Worm (Caenorhabditis elegans) whole organism, L3 larva: ENCODE results near the gene gly-8.

Experiments used
- R02D3.7 ChIP-seq: fragments of 150-350 bp; optimal IDR thresholded peaks from 2 replicates; lab custom pipeline; 2014; ENCODE audit warnings: missing biosample characterization, missing genetic modification characterization
- ama-1 ChIP-seq: fragments of 150-350 bp; optimal IDR thresholded peaks from 2 replicates; lab custom pipeline; 2018
- ceh-16 ChIP-seq: sonication (generic microtip); optimal IDR thresholded peaks from 2 replicates; lab custom pipeline; 2017; ENCODE audit warnings: missing biosample characterization, missing genetic modification characterization
- ceh-28 ChIP-seq: fragments of 150-350 bp; optimal IDR thresholded peaks from 2 replicates; lab custom pipeline; 2014; ENCODE audit warnings: missing biosample characterization, missing genetic modification reagents, missing genetic modification characterization
- ceh-9 ChIP-seq: sonication (generic microtip); optimal IDR thresholded peaks from 2 replicates; lab custom pipeline; 2018; ENCODE audit warnings: missing biosample characterization, missing genetic modification characterization
- egl-27 ChIP-seq: sonication (generic microtip); optimal IDR thresholded peaks from 4 replicates; lab custom pipeline; 2017; ENCODE audit warnings: missing biosample characterization, missing genetic modification reagents, missing genetic modification characterization
- elt-1 ChIP-seq: fragments of 150-350 bp; optimal IDR thresholded peaks from 2 replicates; lab custom pipeline; 2014; ENCODE audit warnings: missing biosample characterization, missing genetic modification characterization
- elt-2 ChIP-seq: sonication (generic microtip); optimal IDR thresholded peaks from 2 replicates; lab custom pipeline; 2016; ENCODE audit warnings: missing genetic modification reagents, mild to moderate bottlenecking, missing genetic modification characterization, missing compliant biosample characterization
- elt-3 ChIP-seq, 3 experiments: fragments of 150-350 bp in 1 of 3; sonication (generic microtip) in 2 of 3; optimal IDR thresholded peaks; 2 replicates in 2 of 3; 4 replicates in 1 of 3; lab custom pipeline; 2014 to 2017; ENCODE audit warnings: missing biosample characterization in 3 of 3, missing genetic modification characterization in 3 of 3
- eor-1 ChIP-seq, 2 experiments: fragments of 150-350 bp; optimal IDR thresholded peaks; 2 replicates each; lab custom pipeline; 2014 to 2018; ENCODE audit warnings: missing biosample characterization in 2 of 2, missing genetic modification characterization in 2 of 2
- fkh-10 ChIP-seq: sonication (generic microtip); optimal IDR thresholded peaks from 2 replicates; lab custom pipeline; 2017; ENCODE audit warnings: missing biosample characterization, missing genetic modification reagents, missing genetic modification characterization
- fkh-2 ChIP-seq: fragments of 150-350 bp; optimal IDR thresholded peaks from 2 replicates; lab custom pipeline; 2014; ENCODE audit warnings: missing biosample characterization, missing genetic modification reagents, missing genetic modification characterization
- hmg-11 ChIP-seq: sonication (generic microtip); optimal IDR thresholded peaks from 2 replicates; lab custom pipeline; 2016; ENCODE audit warnings: missing genetic modification characterization, missing compliant biosample characterization
- jun-1 ChIP-seq: fragments of 150-350 bp; optimal IDR thresholded peaks from 2 replicates; lab custom pipeline; 2014; ENCODE audit warnings: missing biosample characterization, missing genetic modification reagents, missing genetic modification characterization
- lin-39 ChIP-seq: fragments of 150-350 bp; optimal IDR thresholded peaks from 2 replicates; lab custom pipeline; 2018; ENCODE audit warnings: missing biosample characterization, missing genetic modification reagents, missing genetic modification characterization
- lsy-12 ChIP-seq: sonication (generic microtip); optimal IDR thresholded peaks from 2 replicates; lab custom pipeline; 2016; ENCODE audit warnings: mild to moderate bottlenecking, missing genetic modification characterization, missing compliant biosample characterization
- mdl-1 ChIP-seq: fragments of 150-350 bp; optimal IDR thresholded peaks from 2 replicates; lab custom pipeline; 2014; ENCODE audit warnings: missing biosample characterization, missing genetic modification characterization
- mml-1 ChIP-seq: fragments of 150-350 bp; sonication (generic microtip); optimal IDR thresholded peaks from 3 replicates; lab custom pipeline; 2014; ENCODE audit warnings: missing biosample characterization, missing genetic modification characterization
- nhr-23 ChIP-seq: fragments of 150-350 bp; optimal IDR thresholded peaks from 2 replicates; lab custom pipeline; 2014; ENCODE audit warnings: missing biosample characterization, missing genetic modification reagents, missing genetic modification characterization
- nhr-237 ChIP-seq: fragments of 150-350 bp; optimal IDR thresholded peaks from 2 replicates; lab custom pipeline; 2014; ENCODE audit warnings: missing biosample characterization, missing genetic modification characterization
- nhr-28 ChIP-seq: fragments of 150-350 bp; optimal IDR thresholded peaks from 2 replicates; lab custom pipeline; 2014; ENCODE audit warnings: missing biosample characterization, missing genetic modification characterization
- nhr-43 ChIP-seq: sonication (generic microtip); optimal IDR thresholded peaks from 2 replicates; lab custom pipeline; 2016; ENCODE audit warnings: mild to moderate bottlenecking, missing genetic modification characterization, missing compliant biosample characterization; ENCODE audit not compliant: poor library complexity, severe bottlenecking
- nhr-76 ChIP-seq: fragments of 150-350 bp; sonication (generic microtip); optimal IDR thresholded peaks from 5 replicates; lab custom pipeline; 2014; ENCODE audit warnings: missing biosample characterization, missing genetic modification characterization
- pha-4 ChIP-seq: fragments of 150-350 bp; optimal IDR thresholded peaks from 2 replicates; lab custom pipeline; 2014; ENCODE audit warnings: missing biosample characterization, missing genetic modification reagents, missing genetic modification characterization
- pqm-1 ChIP-seq: fragments of 150-350 bp; optimal IDR thresholded peaks from 2 replicates; lab custom pipeline; 2017; ENCODE audit warnings: missing biosample characterization, missing genetic modification characterization, inconsistent platforms
- sea-2 ChIP-seq: fragments of 150-350 bp; sonication (generic microtip); optimal IDR thresholded peaks from 4 replicates; lab custom pipeline; 2014; ENCODE audit warnings: missing biosample characterization, missing genetic modification reagents, missing genetic modification characterization
- skn-1 ChIP-seq: fragments of 150-350 bp; optimal IDR thresholded peaks from 2 replicates; lab custom pipeline; 2014; ENCODE audit warnings: missing biosample characterization, missing genetic modification characterization
- tbx-2 ChIP-seq: sonication (generic microtip); optimal IDR thresholded peaks from 2 replicates; lab custom pipeline; 2016; ENCODE audit warnings: mild to moderate bottlenecking, missing genetic modification characterization, missing compliant biosample characterization
- unc-62 ChIP-seq: fragments of 150-350 bp; sonication (generic microtip); optimal IDR thresholded peaks from 4 replicates; lab custom pipeline; 2014; ENCODE audit warnings: missing biosample characterization, missing genetic modification reagents, missing genetic modification characterization
- ztf-4 ChIP-seq: fragments of 150-350 bp; optimal IDR thresholded peaks from 2 replicates; lab custom pipeline; 2014; ENCODE audit warnings: missing biosample characterization, missing genetic modification characterization

Gene gly-8

ce11 chrIII:11627631-11628030, 2.6 kb downstream of the gly-8 start:
- TF ChIP-seq fkh-10 (GFP tag; lab: Kevin White, UChicago) (no peak), ceh-9 (tag; lab: Kevin White, UChicago) (no peak), pqm-1 (tag; lab: Kevin White, UChicago) (no peak), nhr-43 (tag; lab: Kevin White, UChicago) (no peak), mml-1 (no peak), ama-1 (lab: Kevin White, UChicago) (peak; percentile 21)

- TF ChIP-seq jun-1 (tag; lab: Kevin White, UChicago) = no peak
- TF ChIP-seq ceh-28 (tag; lab: Kevin White, UChicago) = no peak
- TF ChIP-seq unc-62 (GFP tag; lab: Kevin White, UChicago) = no peak
- TF ChIP-seq pqm-1 (tag; lab: Kevin White, UChicago) = no peak
- TF ChIP-seq fkh-2 (tag; lab: Kevin White, UChicago) = no peak
- no peak for TF ChIP-seq eor-1 (tag; optimal IDR thresholded peaks at IDR 0.05; lab: Kevin White, UChicago)
- no peak for TF ChIP-seq nhr-76 (tag; lab: Kevin White, UChicago)
- no peak for TF ChIP-seq R02D3.7
- no peak for TF ChIP-seq egl-27 (tag; lab: Kevin White, UChicago)
- no peak for TF ChIP-seq elt-3 (tag; optimal IDR thresholded peaks at IDR 0.05; lab: Kevin White, UChicago)
- TF ChIP-seq pha-4 (tag; lab: Kevin White, UChicago) = no peak
- no peak for TF ChIP-seq mdl-1
Measured at ce11 chrIII:11629354-11629753, 4.3 kb downstream of the gly-8 start, which contains the start of gene Y66A7A.7. Y66A7A.7 (minus strand) TSS chrIII:11629454.

- TF ChIP-seq R02D3.7 (no peak), pqm-1 (tag; lab: Kevin White, UChicago) (peak; percentile 56), ceh-16 (tag; lab: Kevin White, UChicago) (no peak), elt-2 (tag; lab: Kevin White, UChicago) (peak; percentile 46), nhr-23 (tag; lab: Kevin White, UChicago) (no peak)
Measured at ce11 chrIII:11631111-11631510, 6.1 kb downstream of the gly-8 start.

ce11 chrIII:11632376-11632775, 7.3 kb downstream of the gly-8 start:
- TF ChIP-seq nhr-23 (tag; lab: Kevin White, UChicago) = peak; percentile 51
- TF ChIP-seq ceh-9 (tag; lab: Kevin White, UChicago) = no peak
- no peak for TF ChIP-seq skn-1 (tag; lab: Kevin White, UChicago)
- no peak for TF ChIP-seq pqm-1 (tag; lab: Kevin White, UChicago)

- TF ChIP-seq elt-1 (tag; lab: Kevin White, UChicago) (no peak), nhr-237 (tag; lab: Kevin White, UChicago) (no peak), fkh-2 (tag; lab: Kevin White, UChicago) (no peak)
Measured at ce11 chrIII:11633444-11633843, 8.4 kb downstream of the gly-8 start.

- TF ChIP-seq lsy-12 (tag; lab: Kevin White, UChicago) (no peak), ztf-4 (tag; lab: Kevin White, UChicago) (no peak)
Measured at ce11 chrIII:11635000-11635399, 10.0 kb downstream of the gly-8 start.

- TF ChIP-seq ztf-4 (tag; lab: Kevin White, UChicago) (no peak), elt-1 (tag; lab: Kevin White, UChicago) (no peak), nhr-28 (tag; lab: Kevin White, UChicago) (no peak), sea-2 (GFP tag; lab: Kevin White, UChicago) (no peak), tbx-2 (tag; lab: Kevin White, UChicago) (no peak), mdl-1 (no peak), hmg-11 (tag; lab: Kevin White, UChicago) (no peak), lin-39 (tag; lab: Kevin White, UChicago) (no peak), jun-1 (tag; lab: Kevin White, UChicago) (no peak)
Measured at ce11 chrIII:11636740-11637139, 11.7 kb downstream of the gly-8 start, which contains the start of gene tbx-33. tbx-33 (minus strand) TSS chrIII:11636840.
